Worm (Caenorhabditis elegans) whole organism, late embryonic: ENCODE results near the gene ceh-37.

Source experiments
- C08G9.2 ChIP-seq: sonication (generic microtip); optimal IDR thresholded peaks from 2 replicates; lab custom pipeline; 2016; ENCODE audit warnings: mild to moderate bottlenecking, missing genetic modification characterization, moderate library complexity, missing compliant biosample characterization
- C38D4.7 ChIP-seq: fragments of 200-800 bp; sonication (Bioruptor generic); optimal IDR thresholded peaks from 2 replicates; lab custom pipeline; 2018; ENCODE audit warnings: mild to moderate bottlenecking, missing genetic modification characterization, moderate library complexity, missing compliant biosample characterization
- F13H6.1 ChIP-seq: sonication (generic microtip); optimal IDR thresholded peaks from 2 replicates; lab custom pipeline; 2016; ENCODE audit warnings: missing genetic modification characterization, missing compliant biosample characterization
- K09A11.1 ChIP-seq: sonication (generic microtip); optimal IDR thresholded peaks from 2 replicates; lab custom pipeline; 2017; ENCODE audit warnings: antibody characterized with exemption, mild to moderate bottlenecking, missing genetic modification characterization, missing compliant biosample characterization; ENCODE audit not compliant: insufficient read depth
- ahr-1 ChIP-seq: sonication (generic microtip); optimal IDR thresholded peaks from 2 replicates; lab custom pipeline; 2016; ENCODE audit warnings: missing genetic modification characterization, missing compliant biosample characterization
- ama-1 ChIP-seq: fragments of 150-350 bp; optimal IDR thresholded peaks from 2 replicates; lab custom pipeline; 2014
- ceh-14 ChIP-seq: sonication (generic microtip); optimal IDR thresholded peaks from 2 replicates; lab custom pipeline; 2016; ENCODE audit warnings: missing genotype, missing genetic modification characterization, missing compliant biosample characterization
- ceh-18 ChIP-seq: sonication (generic microtip); optimal IDR thresholded peaks from 2 replicates; lab custom pipeline; 2016; ENCODE audit warnings: missing genetic modification characterization, missing compliant biosample characterization
- ceh-19 ChIP-seq: fragments of 200-800 bp; sonication (Bioruptor generic); optimal IDR thresholded peaks from 2 replicates; lab custom pipeline; 2018; ENCODE audit warnings: mild to moderate bottlenecking, missing genetic modification characterization, missing compliant biosample characterization
- ceh-22 ChIP-seq: sonication (generic microtip); optimal IDR thresholded peaks from 2 replicates; lab custom pipeline; 2017; ENCODE audit warnings: missing biosample characterization, missing genetic modification characterization
- ceh-30 ChIP-seq: fragments of 150-350 bp; optimal IDR thresholded peaks from 2 replicates; lab custom pipeline; 2014; ENCODE audit warnings: missing biosample characterization, missing genetic modification characterization
- ceh-31 ChIP-seq: sonication (generic microtip); optimal IDR thresholded peaks from 2 replicates; lab custom pipeline; 2016; ENCODE audit warnings: missing genetic modification characterization, missing compliant biosample characterization
- ceh-34 ChIP-seq: sonication (generic microtip); optimal IDR thresholded peaks from 2 replicates; lab custom pipeline; 2016; ENCODE audit warnings: mild to moderate bottlenecking, missing genetic modification characterization, missing compliant biosample characterization
- ceh-48 ChIP-seq: sonication (generic microtip); optimal IDR thresholded peaks from 2 replicates; lab custom pipeline; 2016; ENCODE audit warnings: missing genetic modification characterization, inconsistent platforms, missing compliant biosample characterization
- ceh-6 ChIP-seq: fragments of 200-800 bp; sonication (Bioruptor generic); optimal IDR thresholded peaks from 2 replicates; lab custom pipeline; 2018; ENCODE audit warnings: mild to moderate bottlenecking, missing genetic modification characterization, missing compliant biosample characterization
- ceh-9 ChIP-seq: sonication (generic microtip); optimal IDR thresholded peaks from 2 replicates; lab custom pipeline; 2016; ENCODE audit warnings: mild to moderate bottlenecking, missing genetic modification characterization, inconsistent platforms, missing compliant biosample characterization
- dmd-4 ChIP-seq: sonication (generic microtip); optimal IDR thresholded peaks from 2 replicates; lab custom pipeline; 2016; ENCODE audit warnings: borderline replicate concordance, missing genetic modification characterization, missing compliant biosample characterization
- dve-1 ChIP-seq: sonication (generic microtip); optimal IDR thresholded peaks from 2 replicates; lab custom pipeline; 2017; ENCODE audit warnings: antibody characterized with exemption, mild to moderate bottlenecking, missing genetic modification characterization, missing compliant biosample characterization
- elt-2 ChIP-seq: sonication (generic microtip); optimal IDR thresholded peaks from 2 replicates; lab custom pipeline; 2016; ENCODE audit warnings: missing genetic modification reagents, missing genetic modification characterization, missing compliant biosample characterization
- elt-4 ChIP-seq: sonication (generic microtip); optimal IDR thresholded peaks from 2 replicates; lab custom pipeline; 2016; ENCODE audit warnings: missing genetic modification characterization, missing compliant biosample characterization
- ets-4 ChIP-seq: sonication (generic microtip); optimal IDR thresholded peaks from 2 replicates; lab custom pipeline; 2016; ENCODE audit warnings: missing genetic modification characterization, missing compliant biosample characterization
- eyg-1 ChIP-seq: sonication (generic microtip); optimal IDR thresholded peaks from 2 replicates; lab custom pipeline; 2016; ENCODE audit warnings: missing genotype, missing genetic modification characterization, missing compliant biosample characterization
- fax-1 ChIP-seq: sonication (generic microtip); optimal IDR thresholded peaks from 2 replicates; lab custom pipeline; 2016; ENCODE audit warnings: missing genotype, missing genetic modification characterization, missing compliant biosample characterization
- fkh-10 ChIP-seq: fragments of 150-350 bp; optimal IDR thresholded peaks from 2 replicates; lab custom pipeline; 2014; ENCODE audit warnings: missing biosample characterization, missing genetic modification reagents, missing genetic modification characterization
- gmeb-2 ChIP-seq: sonication (generic microtip); optimal IDR thresholded peaks from 2 replicates; lab custom pipeline; 2016; ENCODE audit warnings: missing genetic modification characterization, inconsistent platforms, missing compliant biosample characterization
- hlh-13 ChIP-seq: fragments of 200-800 bp; sonication (Bioruptor generic); optimal IDR thresholded peaks from 2 replicates; lab custom pipeline; 2018; ENCODE audit warnings: mild to moderate bottlenecking, missing genetic modification characterization, missing compliant biosample characterization
- hlh-30 ChIP-seq: sonication (generic microtip); optimal IDR thresholded peaks from 2 replicates; lab custom pipeline; 2017; ENCODE audit warnings: antibody characterized with exemption, missing genetic modification characterization, missing compliant biosample characterization; ENCODE audit not compliant: insufficient read depth
- lim-6 ChIP-seq: sonication (generic microtip); optimal IDR thresholded peaks from 2 replicates; lab custom pipeline; 2016; ENCODE audit warnings: missing genetic modification characterization, missing compliant biosample characterization
- lin-11 ChIP-seq: fragments of 200-800 bp; sonication (Bioruptor generic); optimal IDR thresholded peaks from 2 replicates; lab custom pipeline; 2018; ENCODE audit warnings: mild to moderate bottlenecking, missing genetic modification characterization, missing compliant biosample characterization
- madf-2 ChIP-seq: sonication (generic microtip); optimal IDR thresholded peaks from 2 replicates; lab custom pipeline; 2017; ENCODE audit warnings: missing genetic modification characterization, missing compliant biosample characterization
- nfya-1 ChIP-seq: sonication (generic microtip); optimal IDR thresholded peaks from 2 replicates; lab custom pipeline; 2017; ENCODE audit warnings: missing genetic modification characterization, mild to moderate bottlenecking, missing compliant biosample characterization, antibody characterized with exemption, moderate library complexity
- nhr-11 ChIP-seq: fragments of 150-350 bp; optimal IDR thresholded peaks from 2 replicates; lab custom pipeline; 2014; ENCODE audit warnings: missing biosample characterization, missing genetic modification characterization
- nhr-232 ChIP-seq: sonication (generic microtip); optimal IDR thresholded peaks from 2 replicates; lab custom pipeline; 2016; ENCODE audit warnings: missing genetic modification characterization, missing compliant biosample characterization
- npax-4 ChIP-seq: sonication (generic microtip); optimal IDR thresholded peaks from 2 replicates; lab custom pipeline; 2016; ENCODE audit warnings: missing genetic modification characterization, missing compliant biosample characterization
- odd-2 ChIP-seq: sonication (generic microtip); optimal IDR thresholded peaks from 2 replicates; lab custom pipeline; 2017; ENCODE audit warnings: antibody characterized with exemption, mild to moderate bottlenecking, missing genetic modification characterization, missing compliant biosample characterization
- pag-3 ChIP-seq: sonication (generic microtip); optimal IDR thresholded peaks from 2 replicates; lab custom pipeline; 2016; ENCODE audit warnings: missing compliant biosample characterization, missing genetic modification characterization, borderline replicate concordance
- pat-9 ChIP-seq: fragments of 200-800 bp; sonication (Bioruptor generic); optimal IDR thresholded peaks from 2 replicates; lab custom pipeline; 2018; ENCODE audit warnings: mild to moderate bottlenecking, missing genetic modification characterization, moderate library complexity, missing compliant biosample characterization
- pax-1 ChIP-seq: fragments of 150-350 bp; optimal IDR thresholded peaks from 2 replicates; lab custom pipeline; 2014; ENCODE audit warnings: missing biosample characterization, missing genetic modification characterization
- pha-4 ChIP-seq: fragments of 150-350 bp; optimal IDR thresholded peaks from 2 replicates; lab custom pipeline; 2018; ENCODE audit warnings: missing biosample characterization, missing genetic modification reagents, missing genetic modification characterization
- pros-1 ChIP-seq: fragments of 150-350 bp; optimal IDR thresholded peaks from 2 replicates; lab custom pipeline; 2014; ENCODE audit warnings: missing biosample characterization, missing genetic modification reagents, missing genetic modification characterization
- ref-2 ChIP-seq: sonication (generic microtip); optimal IDR thresholded peaks from 2 replicates; lab custom pipeline; 2016; ENCODE audit warnings: missing genetic modification characterization, missing compliant biosample characterization
- rnt-1 ChIP-seq: sonication (generic microtip); optimal IDR thresholded peaks from 2 replicates; lab custom pipeline; 2016; ENCODE audit warnings: missing genetic modification characterization, missing compliant biosample characterization
- sdc-2 ChIP-seq: sonication (generic microtip); optimal IDR thresholded peaks from 2 replicates; lab custom pipeline; 2016; ENCODE audit warnings: missing genotype, missing genetic modification characterization, missing compliant biosample characterization
- syd-9 ChIP-seq: sonication (generic microtip); optimal IDR thresholded peaks from 2 replicates; lab custom pipeline; 2016; ENCODE audit warnings: mild to moderate bottlenecking, missing genetic modification characterization, moderate library complexity, missing compliant biosample characterization
- tbx-2 ChIP-seq: sonication (generic microtip); optimal IDR thresholded peaks from 2 replicates; lab custom pipeline; 2016; ENCODE audit warnings: missing genetic modification characterization, missing compliant biosample characterization
- ttx-3 ChIP-seq: sonication (generic microtip); optimal IDR thresholded peaks from 2 replicates; lab custom pipeline; 2016; ENCODE audit warnings: missing genetic modification reagents, missing genetic modification characterization, missing compliant biosample characterization
- unc-3 ChIP-seq, 2 experiments: fragments of 200-800 bp in 1 of 2; sonication (Bioruptor generic) in 1 of 2; sonication (generic microtip) in 1 of 2; conservative IDR thresholded peaks in 1 of 2; optimal IDR thresholded peaks in 1 of 2; 2 replicates each; pipeline versions ENCODE4 v1.3.6 to Lab custom; 2016 to 2022; ENCODE audit warnings: missing compliant biosample characterization in 2 of 2, missing genetic modification characterization in 2 of 2, missing genetic modification reagents in 1 of 2
- unc-42 ChIP-seq: sonication (generic microtip); optimal IDR thresholded peaks from 2 replicates; lab custom pipeline; 2016; ENCODE audit warnings: missing genotype, missing genetic modification characterization, missing compliant biosample characterization
- zip-5 ChIP-seq: sonication (generic microtip); optimal IDR thresholded peaks from 2 replicates; lab custom pipeline; 2016; ENCODE audit warnings: missing genetic modification characterization, missing compliant biosample characterization

ceh-37 gene

DNA sequence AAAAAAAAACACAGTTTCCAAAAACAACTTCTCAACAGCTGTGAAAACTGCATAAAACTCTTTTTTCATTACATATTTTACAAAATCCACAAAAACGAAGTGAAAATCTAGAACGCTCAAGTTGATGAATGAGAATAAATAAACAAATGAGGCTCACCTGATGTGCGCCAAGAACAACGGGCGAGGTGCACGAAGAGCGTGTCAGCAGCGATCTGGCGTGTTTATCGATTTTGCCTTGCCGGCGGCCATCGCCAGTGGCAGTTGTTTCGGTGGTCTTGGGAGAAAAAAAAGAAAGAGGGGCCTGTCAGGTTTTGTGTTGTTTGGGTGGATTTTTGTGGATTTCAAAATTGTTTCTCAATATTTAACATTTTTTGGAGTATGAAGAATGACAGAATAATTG is 34.0 kb downstream of the ceh-37 start, which contains the start of gene idhb-1:
Gene idhb-1 (minus strand): TSS at position 214 of the 400 bp plus-strand sequence.
- TF ChIP-seq ceh-9 (tag; lab: Kevin White, UChicago), result no peak
- TF ChIP-seq ttx-3, result no peak
- TF ChIP-seq ceh-31 (tag; lab: Kevin White, UChicago), result peak; percentile 50
- TF ChIP-seq ets-4 (tag; lab: Kevin White, UChicago), result no peak
- peak; percentile 54 for TF ChIP-seq tbx-2 (tag; lab: Kevin White, UChicago)
- peak; percentile 83 for TF ChIP-seq ceh-48 (tag; lab: Kevin White, UChicago)
- peak; percentile 54 for TF ChIP-seq sdc-2
- TF ChIP-seq ref-2 (tag; lab: Kevin White, UChicago), result no peak
- peak; percentile 37 for TF ChIP-seq hlh-30
- no peak for TF ChIP-seq nhr-11 (tag; lab: Kevin White, UChicago)
- no peak for TF ChIP-seq lin-11 (tag; lab: Kevin White, UChicago)
- TF ChIP-seq ahr-1 (tag; lab: Kevin White, UChicago), result no peak
- no peak for TF ChIP-seq C38D4.7
- peak; percentile 67 for TF ChIP-seq nfya-1
- TF ChIP-seq dve-1, result peak; percentile 39
- TF ChIP-seq pros-1 (tag; lab: Kevin White, UChicago), result no peak
- TF ChIP-seq ceh-34 (tag; lab: Kevin White, UChicago), result peak; percentile 39
- peak; percentile 46 for TF ChIP-seq ceh-18
- no peak for TF ChIP-seq elt-4
- TF ChIP-seq npax-4 (tag; lab: Kevin White, UChicago), result no peak
- TF ChIP-seq gmeb-2 (tag; lab: Kevin White, UChicago), result no peak

DNA sequence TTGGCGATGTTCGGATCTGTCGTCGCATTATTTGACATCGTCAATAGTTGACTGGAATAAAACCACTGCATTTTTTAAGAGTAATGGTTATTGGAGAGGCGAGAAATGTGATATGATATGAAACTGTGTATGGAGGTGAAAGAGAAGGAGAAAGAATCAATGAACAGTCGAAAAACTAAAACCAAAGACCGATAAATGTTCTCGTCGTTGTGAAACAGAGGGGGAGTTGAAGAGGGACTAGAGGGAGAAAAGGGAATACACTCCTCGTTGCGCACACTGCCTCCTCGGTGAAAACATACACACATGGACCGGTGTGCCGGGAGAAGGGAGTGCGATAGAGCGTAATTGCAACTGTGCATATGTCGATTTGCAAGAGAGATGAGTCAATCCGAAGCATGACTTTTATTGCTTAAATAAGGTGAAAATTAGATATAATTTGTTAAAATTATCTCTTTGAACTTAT is 38.2 kb downstream of the ceh-37 start, which contains the start of gene sym-4:
Gene sym-4 (minus strand): TSS at position 51 of the 463 bp plus-strand sequence.
- TF ChIP-seq ets-4 (tag; lab: Kevin White, UChicago), result peak; percentile 57
- TF ChIP-seq ceh-19 (GFP tag; lab: Kevin White, UChicago), result no peak
- TF ChIP-seq fkh-10, result no peak
- TF ChIP-seq C08G9.2 (tag; lab: Kevin White, UChicago), result peak; percentile 29
- no peak for TF ChIP-seq pat-9 (tag; lab: Kevin White, UChicago)
- no peak for TF ChIP-seq ama-1
- TF ChIP-seq rnt-1 (tag; lab: Kevin White, UChicago), result peak; percentile 42
- no peak for TF ChIP-seq unc-3 (GFP tag; conservative IDR thresholded peaks at IDR 0.05; lab: Robert Waterston, UW)
- TF ChIP-seq unc-3 (tag; optimal IDR thresholded peaks at IDR 0.05; lab: Kevin White, UChicago), result no peak
- peak; percentile 79 for TF ChIP-seq sdc-2
- peak; percentile 35 for TF ChIP-seq ceh-6 (GFP tag; lab: Kevin White, UChicago)
- no peak for TF ChIP-seq fax-1 (tag; lab: Kevin White, UChicago)
- peak; percentile 12 for TF ChIP-seq pros-1 (tag; lab: Kevin White, UChicago)
- no peak for TF ChIP-seq npax-4 (tag; lab: Kevin White, UChicago)
- peak; percentile 72 for TF ChIP-seq elt-2 (tag; lab: Kevin White, UChicago)
- no peak for TF ChIP-seq pag-3 (tag; lab: Kevin White, UChicago)
- TF ChIP-seq eyg-1 (tag; lab: Kevin White, UChicago), result no peak
- TF ChIP-seq hlh-30, result peak; percentile 75
- TF ChIP-seq zip-5 (tag; lab: Kevin White, UChicago), result no peak
- peak; percentile 59 for TF ChIP-seq ref-2 (tag; lab: Kevin White, UChicago)
- TF ChIP-seq pha-4, result no peak
- no peak for TF ChIP-seq ceh-14 (tag; lab: Kevin White, UChicago)
- peak; percentile 53 for TF ChIP-seq K09A11.1
- no peak for TF ChIP-seq nhr-232 (tag; lab: Kevin White, UChicago)
- peak; percentile 44 for TF ChIP-seq ceh-30 (tag; lab: Kevin White, UChicago)
- no peak for TF ChIP-seq dmd-4 (tag; lab: Kevin White, UChicago)
- TF ChIP-seq ceh-34 (tag; lab: Kevin White, UChicago), result peak; percentile 68
- TF ChIP-seq elt-4, result no peak
- TF ChIP-seq ceh-31 (tag; lab: Kevin White, UChicago), result peak; percentile 77
- TF ChIP-seq ahr-1 (tag; lab: Kevin White, UChicago), result no peak
- TF ChIP-seq syd-9, result peak; percentile 7
- no peak for TF ChIP-seq pax-1
- TF ChIP-seq lim-6, result no peak
- TF ChIP-seq hlh-13, result no peak
- TF ChIP-seq unc-42 (tag; lab: Kevin White, UChicago), result peak; percentile 83
- TF ChIP-seq gmeb-2 (tag; lab: Kevin White, UChicago), result no peak
- no peak for TF ChIP-seq odd-2
- no peak for TF ChIP-seq F13H6.1 (tag; lab: Kevin White, UChicago)
- peak; percentile 77 for TF ChIP-seq nfya-1
- peak; percentile 34 for TF ChIP-seq ceh-48 (tag; lab: Kevin White, UChicago)
- no peak for TF ChIP-seq ceh-22
- no peak for TF ChIP-seq madf-2
- no peak for TF ChIP-seq C38D4.7
